Fruit fly (Drosophila melanogaster) whole organism, embryonic: ENCODE results near the gene COX7AL.

Source experiments
- Ada2b ChIP-seq: fragments of 200-800 bp; sonication (Bioruptor generic); IDR thresholded peaks from 2 replicates; pipeline ENCODE4 v1.3.6; 2022; ENCODE audit warnings: missing biosample characterization, missing genetic modification characterization
- Awh ChIP-seq: fragments of 200-800 bp; sonication (Bioruptor generic); IDR thresholded peaks from 2 replicates; pipeline ENCODE4, ENCODE4 v1.3.6; 2022; ENCODE audit warnings: missing biosample characterization, missing genetic modification characterization
- C15 ChIP-seq: fragments of 200-800 bp; sonication (Bioruptor generic); IDR thresholded peaks from 3 replicates; pipeline ENCODE4 v1.3.6; 2022; ENCODE audit warnings: missing biosample characterization, missing genetic modification characterization
- CG10147 ChIP-seq: fragments of 200-800 bp; sonication (Bioruptor generic); optimal IDR thresholded peaks from 2 replicates; lab custom pipeline; 2019; ENCODE audit warnings: missing biosample characterization, mild to moderate bottlenecking, missing genetic modification characterization, moderate library complexity
- CG10431 ChIP-seq: fragments of 200-800 bp; sonication (Bioruptor generic); optimal IDR thresholded peaks from 3 replicates; lab custom pipeline; 2018; ENCODE audit warnings: missing biosample characterization, mild to moderate bottlenecking, missing genetic modification characterization
- CG10543 ChIP-seq: fragments of 200-800 bp; sonication (Bioruptor generic); optimal IDR thresholded peaks from 3 replicates; lab custom pipeline; 2017; ENCODE audit warnings: missing biosample characterization, mild to moderate bottlenecking, missing genetic modification characterization, moderate library complexity
- CG10565 ChIP-seq: fragments of 200-800 bp; sonication (Bioruptor generic); optimal IDR thresholded peaks from 3 replicates; lab custom pipeline; 2016; ENCODE audit warnings: missing biosample characterization, mild to moderate bottlenecking, missing genetic modification characterization
- CG11504 ChIP-seq: fragments of 200-800 bp; sonication (Bioruptor generic); optimal IDR thresholded peaks from 3 replicates; lab custom pipeline; 2019; ENCODE audit warnings: missing biosample characterization, mild to moderate bottlenecking, missing genetic modification characterization, moderate library complexity
- CG12104 ChIP-seq: fragments of 200-800 bp; sonication (Bioruptor generic); optimal IDR thresholded peaks from 3 replicates; lab custom pipeline; 2016; ENCODE audit warnings: missing biosample characterization, missing genetic modification characterization
- CG12391 ChIP-seq: fragments of 200-800 bp; sonication (Bioruptor generic); optimal IDR thresholded peaks from 3 replicates; lab custom pipeline; 2018; ENCODE audit warnings: missing biosample characterization, mild to moderate bottlenecking, missing genetic modification characterization, moderate library complexity
- CG12769 ChIP-seq: fragments of 200-800 bp; sonication (Bioruptor generic); optimal IDR thresholded peaks from 2 replicates; lab custom pipeline; 2019; ENCODE audit warnings: missing biosample characterization, mild to moderate bottlenecking, missing genetic modification characterization, moderate library complexity
- CG13424 ChIP-seq: fragments of 200-800 bp; sonication (Bioruptor generic); optimal IDR thresholded peaks from 2 replicates; lab custom pipeline; 2019; ENCODE audit warnings: missing biosample characterization, mild to moderate bottlenecking, missing genetic modification characterization, moderate library complexity
- CG1647 ChIP-seq: fragments of 200-800 bp; sonication (Bioruptor generic); optimal IDR thresholded peaks from 3 replicates; lab custom pipeline; 2016; ENCODE audit warnings: missing biosample characterization, missing genetic modification characterization
- CG16863 ChIP-seq: fragments of 200-800 bp; sonication (Bioruptor generic); optimal IDR thresholded peaks from 3 replicates; lab custom pipeline; 2016; ENCODE audit warnings: missing biosample characterization, missing genetic modification characterization
- CG17186 ChIP-seq: fragments of 200-800 bp; sonication (Bioruptor generic); optimal IDR thresholded peaks from 3 replicates; lab custom pipeline; 2017; ENCODE audit warnings: missing biosample characterization, missing genetic modification reagents, missing genetic modification characterization
- CG17802 ChIP-seq: fragments of 200-800 bp; sonication (Bioruptor generic); optimal IDR thresholded peaks from 2 replicates; lab custom pipeline; 2018; ENCODE audit warnings: missing biosample characterization, mild to moderate bottlenecking, missing genetic modification characterization, moderate library complexity
- CG18619 ChIP-seq: fragments of 200-800 bp; sonication (Bioruptor generic); optimal IDR thresholded peaks from 3 replicates; lab custom pipeline; 2017; ENCODE audit warnings: missing biosample characterization, mild to moderate bottlenecking, missing genetic modification characterization
- CG3065 ChIP-seq: fragments of 200-800 bp; sonication (Bioruptor generic); optimal IDR thresholded peaks from 2 replicates; lab custom pipeline; 2016; ENCODE audit warnings: missing biosample characterization, missing genetic modification characterization
- CG3838 ChIP-seq: fragments of 200-800 bp; sonication (Bioruptor generic); optimal IDR thresholded peaks from 3 replicates; lab custom pipeline; 2016; ENCODE audit warnings: missing biosample characterization, missing genetic modification characterization
- CG4404 ChIP-seq: fragments of 200-800 bp; sonication (Bioruptor generic); IDR thresholded peaks from 2 replicates; pipeline ENCODE4 v1.3.6; 2022; ENCODE audit warnings: missing biosample characterization, missing genetic modification characterization
- CG6654 ChIP-seq: fragments of 200-800 bp; sonication (Bioruptor generic); optimal IDR thresholded peaks from 2 replicates; lab custom pipeline; 2017; ENCODE audit warnings: missing biosample characterization, mild to moderate bottlenecking, missing genetic modification characterization
- CG8924 ChIP-seq: fragments of 200-800 bp; optimal IDR thresholded peaks from 3 replicates; lab custom pipeline; 2019; ENCODE audit warnings: missing biosample characterization, mild to moderate bottlenecking, missing genetic modification characterization, moderate library complexity
- CG9609 ChIP-seq: fragments of 200-800 bp; sonication (Bioruptor generic); optimal IDR thresholded peaks from 3 replicates; lab custom pipeline; 2016; ENCODE audit warnings: missing biosample characterization, missing genetic modification characterization
- CG9876 ChIP-seq: fragments of 200-800 bp; sonication (Bioruptor generic); optimal IDR thresholded peaks from 2 replicates; lab custom pipeline; 2016; ENCODE audit warnings: missing biosample characterization, missing genetic modification characterization
- Dbx ChIP-seq: fragments of 200-800 bp; sonication (Bioruptor generic); IDR thresholded peaks from 3 replicates; pipeline ENCODE4 v1.3.6; 2022; ENCODE audit warnings: missing biosample characterization, missing genetic modification characterization
- Dref ChIP-seq: fragments of 200-800 bp; sonication (Bioruptor generic); IDR thresholded peaks from 2 replicates; pipeline ENCODE4 v1.3.6; 2022; ENCODE audit warnings: missing biosample characterization, missing genetic modification characterization
- HLH3B ChIP-seq: fragments of 200-800 bp; sonication (Bioruptor generic); IDR thresholded peaks from 2 replicates; pipeline ENCODE4 v1.3.6; 2022; ENCODE audit warnings: missing biosample characterization, missing genetic modification characterization
- HLHmδ ChIP-seq: fragments of 200-800 bp; sonication (Bioruptor generic); optimal IDR thresholded peaks from 2 replicates; lab custom pipeline; 2018; ENCODE audit warnings: missing biosample characterization, mild to moderate bottlenecking, missing genetic modification characterization, moderate library complexity
- Hey ChIP-seq: fragments of 200-800 bp; sonication (Bioruptor generic); optimal IDR thresholded peaks from 3 replicates; lab custom pipeline; 2018; ENCODE audit warnings: missing biosample characterization, mild to moderate bottlenecking, missing genetic modification characterization
- Kr ChIP-seq: fragments of 200-800 bp; sonication (Bioruptor generic); optimal IDR thresholded peaks from 2 replicates; lab custom pipeline; 2017; ENCODE audit warnings: missing biosample characterization, mild to moderate bottlenecking, missing genetic modification characterization
- Lhr ChIP-seq: fragments of 200-800 bp; sonication (Bioruptor generic); optimal IDR thresholded peaks from 3 replicates; lab custom pipeline; 2017; ENCODE audit warnings: mild to moderate bottlenecking, missing biosample characterization, missing genetic modification reagents, missing genetic modification characterization
- NfI ChIP-seq: fragments of 200-800 bp; sonication (Bioruptor generic); optimal IDR thresholded peaks from 3 replicates; lab custom pipeline; 2018; ENCODE audit warnings: missing biosample characterization, mild to moderate bottlenecking, missing genetic modification characterization, moderate library complexity
- Side ChIP-seq: fragments of 200-800 bp; sonication (Bioruptor generic); optimal IDR thresholded peaks from 2 replicates; lab custom pipeline; 2016; ENCODE audit warnings: missing biosample characterization, missing genetic modification characterization
- Xrp1 ChIP-seq: fragments of 200-800 bp; sonication (Bioruptor generic); IDR thresholded peaks from 2 replicates; pipeline ENCODE4 v1.3.6; 2022; ENCODE audit warnings: missing biosample characterization, missing genetic modification characterization
- bbx ChIP-seq: fragments of 200-800 bp; sonication (Bioruptor generic); IDR thresholded peaks from 2 replicates; pipeline ENCODE4 v1.3.6; 2022; ENCODE audit warnings: missing biosample characterization, missing genetic modification characterization; ENCODE audit not compliant: partially characterized antibody
- bigmax ChIP-seq: fragments of 200-800 bp; sonication (Bioruptor generic); optimal IDR thresholded peaks from 2 replicates; lab custom pipeline; 2018; ENCODE audit warnings: missing biosample characterization, mild to moderate bottlenecking, missing genetic modification characterization
- dysf ChIP-seq: fragments of 200-800 bp; sonication (Bioruptor generic); IDR thresholded peaks from 3 replicates; pipeline ENCODE4 v1.3.6; 2022; ENCODE audit warnings: missing biosample characterization, missing genetic modification characterization
- ems ChIP-seq: fragments of 200-800 bp; sonication (Bioruptor generic); optimal IDR thresholded peaks from 3 replicates; lab custom pipeline; 2016; ENCODE audit warnings: missing biosample characterization, missing genetic modification characterization
- hkb ChIP-seq, 2 experiments: fragments of 200-800 bp in 1 of 2; fragments of >200 bp in 1 of 2; sonication (Bioruptor generic) in 1 of 2; IDR thresholded peaks in 1 of 2; optimal IDR thresholded peaks in 1 of 2; 2 replicates each; pipeline versions ENCODE4 v1.3.6 to Lab custom; 2017 to 2022; ENCODE audit warnings: missing biosample characterization in 1 of 2, missing genetic modification characterization in 1 of 2
- kni ChIP-seq: fragments of 200-800 bp; sonication (Bioruptor generic); optimal IDR thresholded peaks from 3 replicates; lab custom pipeline; 2017; ENCODE audit warnings: mild to moderate bottlenecking, missing biosample characterization, missing genetic modification reagents, missing genetic modification characterization
- onecut ChIP-seq: fragments of 200-800 bp; sonication (Bioruptor generic); IDR thresholded peaks from 2 replicates; pipeline ENCODE4 v1.3.6; 2022; ENCODE audit warnings: missing biosample characterization, missing genetic modification characterization
- org-1 ChIP-seq: fragments of 200-800 bp; sonication (Bioruptor generic); optimal IDR thresholded peaks from 2 replicates; lab custom pipeline; 2017; ENCODE audit warnings: missing biosample characterization, missing genetic modification characterization
- pfk ChIP-seq: fragments of 200-800 bp; sonication (Bioruptor generic); optimal IDR thresholded peaks from 2 replicates; lab custom pipeline; 2018; ENCODE audit warnings: missing biosample characterization, mild to moderate bottlenecking, missing genetic modification characterization, moderate library complexity
- psq ChIP-seq: fragments of 200-800 bp; sonication (Bioruptor generic); optimal IDR thresholded peaks from 2 replicates; lab custom pipeline; 2017; ENCODE audit warnings: missing biosample characterization, missing genetic modification characterization
- sima ChIP-seq: fragments of 200-800 bp; sonication (Bioruptor generic); optimal IDR thresholded peaks from 2 replicates; lab custom pipeline; 2016; ENCODE audit warnings: missing biosample characterization, missing genetic modification characterization
- sisA ChIP-seq: fragments of 200-800 bp; sonication (Bioruptor generic); IDR thresholded peaks from 2 replicates; pipeline ENCODE4 v1.3.6; 2022; ENCODE audit warnings: missing biosample characterization, missing genetic modification characterization
- trem ChIP-seq: fragments of 200-800 bp; optimal IDR thresholded peaks from 3 replicates; lab custom pipeline; 2019; ENCODE audit warnings: missing biosample characterization, mild to moderate bottlenecking, missing genetic modification characterization, moderate library complexity
- usp ChIP-seq: fragments of >200 bp; optimal IDR thresholded peaks from 2 replicates; lab custom pipeline; 2017; ENCODE audit warnings: missing biosample characterization, missing genetic modification characterization
- z ChIP-seq: fragments of 200-800 bp; sonication (Bioruptor generic); IDR thresholded peaks from 3 replicates; pipeline ENCODE4 v1.3.6; 2022; ENCODE audit warnings: missing biosample characterization, missing genetic modification characterization

The COX7AL gene

DNA sequence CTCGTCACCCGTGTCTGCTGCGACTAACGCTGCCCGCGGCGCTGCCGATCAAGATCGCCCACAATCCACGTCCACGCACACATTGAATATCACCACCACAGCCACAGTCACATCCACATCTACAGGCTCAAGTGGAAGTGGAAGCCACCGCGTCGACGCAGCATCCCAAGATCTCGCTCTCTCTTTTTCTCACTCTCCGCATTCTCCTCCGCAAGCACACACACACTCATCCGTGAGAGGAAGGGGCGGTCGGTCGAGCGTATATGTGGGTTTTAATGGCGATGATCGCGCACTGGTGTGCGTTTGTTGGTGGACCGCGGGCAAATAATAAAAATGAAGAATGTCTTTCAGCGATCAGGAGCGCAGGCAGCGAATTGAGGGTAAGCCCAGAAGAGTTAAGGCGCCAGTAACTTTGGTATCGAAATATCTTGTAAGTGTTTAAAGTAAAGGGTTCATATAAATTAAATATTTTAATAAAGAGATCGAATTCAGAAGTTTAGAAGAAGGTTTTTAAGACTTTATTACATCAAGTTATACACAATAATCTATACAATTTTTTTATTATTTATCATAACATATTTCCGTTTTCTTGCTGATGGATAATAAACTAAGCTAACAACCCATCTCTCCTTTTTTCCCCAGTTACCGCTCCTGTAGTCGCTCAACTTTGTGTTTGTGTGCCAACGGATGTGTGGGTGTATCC is 9.6 kb upstream of the COX7AL start, which contains the start of gene Poxm (continued):
- TF ChIP-seq pfk (GFP tag; lab: Kevin White, UChicago) (no peak), CG6654 (GFP tag; lab: Kevin White, UChicago) (peak; percentile 78), dysf (GFP tag; lab: Robert Waterston, UW) (peak; percentile 94), trem (tag; lab: Kevin White, UChicago) (peak; percentile 87), CG18619 (GFP tag; lab: Kevin White, UChicago) (peak; percentile 88), usp (GFP tag; lab: Kevin White, UChicago) (no peak), Dref (no peak), NfI (peak; percentile 88), CG12391 (tag; lab: Kevin White, UChicago) (peak; percentile 92), CG8924 (tag; lab: Kevin White, UChicago) (peak; percentile 94), CG17802 (tag; lab: Kevin White, UChicago) (peak; percentile 64), CG12104 (peak; percentile 87), Dbx (GFP tag; lab: Robert Waterston, UW) (peak; percentile 48; the same call in 1 of the 3 replicates), sima (GFP tag; lab: Kevin White, UChicago) (no peak), CG11504 (peak; percentile 93), Xrp1 (GFP tag; lab: Robert Waterston, UW) (peak; percentile 91), CG3838 (GFP tag; lab: Kevin White, UChicago) (peak; percentile 3), Kr (GFP tag; lab: Kevin White, UChicago) (peak; percentile 36), Side (GFP tag; lab: Kevin White, UChicago) (peak; percentile 54), CG12769 (peak; percentile 4), CG10431 (GFP tag; lab: Kevin White, UChicago) (peak; percentile 73), CG16863 (GFP tag; lab: Kevin White, UChicago) (peak; percentile 66), psq (peak; percentile 71), CG1647 (GFP tag; lab: Kevin White, UChicago) (peak; percentile 44), onecut (peak; percentile 74), CG17186 (peak; percentile 49), sisA (peak; percentile 93), CG4404 (peak; percentile 96), CG9876 (GFP tag; lab: Kevin White, UChicago) (no peak), CG13424 (peak; percentile 94), Ada2b (GFP tag; lab: Robert Waterston, UW) (peak; percentile 88), Lhr (GFP tag; lab: Kevin White, UChicago) (peak; percentile 69), bigmax (no peak), hkb (optimal IDR thresholded peaks at IDR 0.05; lab: Kevin White, UChicago) (no peak), hkb (GFP tag; IDR thresholded peaks at IDR 0.05; lab: Robert Waterston, UW) (peak; percentile 83), CG3065 (GFP tag; lab: Kevin White, UChicago) (peak; percentile 69), CG10565 (GFP tag; lab: Kevin White, UChicago) (peak; percentile 33), org-1 (GFP tag; lab: Kevin White, UChicago) (peak; percentile 87), CG9609 (GFP tag; lab: Kevin White, UChicago) (peak; percentile 7), Awh (peak; percentile 70), kni (GFP tag; lab: Kevin White, UChicago) (peak; percentile 52), z (GFP tag; lab: Robert Waterston, UW) (peak; percentile 7; the same call in 1 of the 3 replicates), HLH3B (peak; percentile 82), CG10147 (peak; percentile 85), ems (GFP tag; lab: Kevin White, UChicago) (peak; percentile 69), bbx (0 out of 2 replicates have a peak, but pooled peaks have one; percentile 21), Hey (tag; lab: Kevin White, UChicago) (no peak), CG10543 (GFP tag; lab: Kevin White, UChicago) (peak; percentile 85), HLHmδ (GFP tag; lab: Kevin White, UChicago) (no peak), C15 (GFP tag; lab: Robert Waterston, UW) (no peak)
